Fruit fly (Drosophila melanogaster) whole organism, embryonic: ENCODE results near the gene Hnf4.

Experiments
- CG10366 ChIP-seq: fragments of 200-800 bp; sonication (Bioruptor generic); IDR thresholded peaks from 2 replicates; pipeline ENCODE4 v1.3.6; 2022; ENCODE audit warnings: missing biosample characterization, missing genetic modification characterization
- CG13287 ChIP-seq: fragments of 200-800 bp; sonication (Bioruptor generic); IDR thresholded peaks from 2 replicates; pipeline ENCODE4 v1.3.6; 2022; ENCODE audit warnings: missing biosample characterization, missing genetic modification characterization; ENCODE audit not compliant: partially characterized antibody
- CG13296 ChIP-seq: fragments of 200-800 bp; sonication (Bioruptor generic); optimal IDR thresholded peaks from 3 replicates; lab custom pipeline; 2018; ENCODE audit warnings: missing biosample characterization, mild to moderate bottlenecking, missing genetic modification characterization
- CG13894 ChIP-seq: fragments of 200-800 bp; sonication (Bioruptor generic); optimal IDR thresholded peaks from 3 replicates; lab custom pipeline; 2018; ENCODE audit warnings: missing biosample characterization, mild to moderate bottlenecking, missing genetic modification characterization, moderate library complexity
- CG14441 ChIP-seq: fragments of 200-800 bp; sonication (Bioruptor generic); IDR thresholded peaks from 2 replicates; pipeline ENCODE4 v1.3.6; 2022; ENCODE audit warnings: missing biosample characterization, missing genetic modification characterization
- CG15514 ChIP-seq: fragments of 200-800 bp; sonication (Bioruptor generic); optimal IDR thresholded peaks from 3 replicates; lab custom pipeline; 2017; ENCODE audit warnings: missing biosample characterization, missing genetic modification characterization, mild to moderate bottlenecking, moderate library complexity, missing genetic modification reagents
- CG15601 ChIP-seq: fragments of 200-800 bp; sonication (Bioruptor generic); optimal IDR thresholded peaks from 3 replicates; lab custom pipeline; 2019; ENCODE audit warnings: missing biosample characterization, mild to moderate bottlenecking, missing genetic modification characterization, moderate library complexity
- CG17385 ChIP-seq: fragments of 200-800 bp; sonication (Bioruptor generic); optimal IDR thresholded peaks from 3 replicates; lab custom pipeline; 2018; ENCODE audit warnings: missing biosample characterization, mild to moderate bottlenecking, missing genetic modification characterization
- CG18619 ChIP-seq: fragments of 200-800 bp; sonication (Bioruptor generic); optimal IDR thresholded peaks from 3 replicates; lab custom pipeline; 2017; ENCODE audit warnings: missing biosample characterization, mild to moderate bottlenecking, missing genetic modification characterization
- CG3726 ChIP-seq: fragments of 200-800 bp; sonication (Bioruptor generic); IDR thresholded peaks from 3 replicates; pipeline ENCODE4, ENCODE4 v1.3.6; 2022; ENCODE audit warnings: missing biosample characterization, missing genetic modification characterization
- CG3847 ChIP-seq: fragments of 200-800 bp; sonication (Bioruptor generic); IDR thresholded peaks from 2 replicates; pipeline ENCODE4 v1.3.6; 2022; ENCODE audit warnings: missing biosample characterization, missing genetic modification characterization
- CG4404 ChIP-seq: fragments of 200-800 bp; sonication (Bioruptor generic); IDR thresholded peaks from 2 replicates; pipeline ENCODE4 v1.3.6; 2022; ENCODE audit warnings: missing biosample characterization, missing genetic modification characterization
- CG6254 ChIP-seq: fragments of 200-800 bp; sonication (Bioruptor generic); optimal IDR thresholded peaks from 3 replicates; lab custom pipeline; 2017; ENCODE audit warnings: mild to moderate bottlenecking, missing biosample characterization, missing genetic modification reagents, missing genetic modification characterization
- CG6813 ChIP-seq: fragments of 200-800 bp; sonication (Bioruptor generic); optimal IDR thresholded peaks from 2 replicates; lab custom pipeline; 2017; ENCODE audit warnings: missing biosample characterization, missing genetic modification characterization, mild to moderate bottlenecking, moderate library complexity, missing genetic modification reagents
- CG6854 ChIP-seq: fragments of 200-800 bp; sonication (Bioruptor generic); optimal IDR thresholded peaks from 3 replicates; lab custom pipeline; 2017; ENCODE audit warnings: missing biosample characterization, mild to moderate bottlenecking, missing genetic modification characterization
- CG7372 ChIP-seq: fragments of 200-800 bp; sonication (Bioruptor generic); IDR thresholded peaks from 2 replicates; pipeline ENCODE4 v1.3.6; 2022; ENCODE audit warnings: missing biosample characterization, missing genetic modification characterization
- CG7839 ChIP-seq: fragments of 200-800 bp; sonication (Bioruptor generic); optimal IDR thresholded peaks from 3 replicates; lab custom pipeline; 2018; ENCODE audit warnings: missing biosample characterization, mild to moderate bottlenecking, missing genetic modification characterization, moderate library complexity
- CG7987 ChIP-seq: fragments of 200-800 bp; sonication (Bioruptor generic); optimal IDR thresholded peaks from 2 replicates; lab custom pipeline; 2018; ENCODE audit warnings: missing biosample characterization, mild to moderate bottlenecking, missing genetic modification characterization, moderate library complexity
- CG8290 ChIP-seq, 3 experiments: fragments of 200-800 bp; sonication (Bioruptor generic); optimal IDR thresholded peaks; 2 replicates each; lab custom pipeline; 2016 to 2019; ENCODE audit warnings: missing biosample characterization in 3 of 3, missing genetic modification characterization in 3 of 3, mild to moderate bottlenecking in 2 of 3, moderate library complexity in 1 of 3
- Hand ChIP-seq: fragments of 200-800 bp; sonication (Bioruptor generic); optimal IDR thresholded peaks from 2 replicates; lab custom pipeline; 2017; ENCODE audit warnings: mild to moderate bottlenecking, missing biosample characterization, missing genetic modification reagents, missing genetic modification characterization
- Hey ChIP-seq: fragments of 200-800 bp; sonication (Bioruptor generic); optimal IDR thresholded peaks from 3 replicates; lab custom pipeline; 2018; ENCODE audit warnings: missing biosample characterization, mild to moderate bottlenecking, missing genetic modification characterization
- Hr39 ChIP-seq: fragments of >200 bp; optimal IDR thresholded peaks from 2 replicates; lab custom pipeline; 2017
- NK7.1 ChIP-seq: fragments of 200-800 bp; sonication (Bioruptor generic); optimal IDR thresholded peaks from 3 replicates; lab custom pipeline; 2016; ENCODE audit warnings: missing biosample characterization, missing genetic modification characterization
- Side ChIP-seq: fragments of 200-800 bp; sonication (Bioruptor generic); optimal IDR thresholded peaks from 2 replicates; lab custom pipeline; 2016; ENCODE audit warnings: missing biosample characterization, missing genetic modification characterization
- Sox100B ChIP-seq: fragments of 200-800 bp; sonication (Bioruptor generic); optimal IDR thresholded peaks from 3 replicates; lab custom pipeline; 2018; ENCODE audit warnings: missing biosample characterization, mild to moderate bottlenecking, missing genetic modification characterization
- Sry-β ChIP-seq: fragments of 200-800 bp; sonication (Bioruptor generic); optimal IDR thresholded peaks from 2 replicates; lab custom pipeline; 2018; ENCODE audit warnings: missing biosample characterization, mild to moderate bottlenecking, missing genetic modification characterization, moderate library complexity
- Taf1 ChIP-seq: fragments of 200-800 bp; sonication (Bioruptor generic); IDR thresholded peaks from 2 replicates; pipeline ENCODE4 v1.3.6; 2022; ENCODE audit warnings: missing biosample characterization, missing genetic modification characterization
- Xrp1 ChIP-seq: fragments of 200-800 bp; sonication (Bioruptor generic); IDR thresholded peaks from 2 replicates; pipeline ENCODE4 v1.3.6; 2022; ENCODE audit warnings: missing biosample characterization, missing genetic modification characterization
- YL-1 ChIP-seq: fragments of 200-800 bp; sonication (Bioruptor generic); optimal IDR thresholded peaks from 3 replicates; lab custom pipeline; 2017; ENCODE audit warnings: missing biosample characterization, mild to moderate bottlenecking, missing genetic modification characterization
- ab ChIP-seq: fragments of 200-800 bp; sonication (Bioruptor generic); optimal IDR thresholded peaks from 2 replicates; lab custom pipeline; 2016; ENCODE audit warnings: missing biosample characterization, missing genetic modification characterization
- abd-A ChIP-seq: fragments of 200-800 bp; sonication (Bioruptor generic); optimal IDR thresholded peaks from 3 replicates; lab custom pipeline; 2019; ENCODE audit warnings: missing biosample characterization, mild to moderate bottlenecking, missing genetic modification characterization, moderate library complexity
- chm ChIP-seq: fragments of 200-800 bp; sonication (Bioruptor generic); IDR thresholded peaks from 2 replicates; pipeline ENCODE4 v1.3.6; 2022; ENCODE audit warnings: missing biosample characterization, missing genetic modification characterization
- disco-r ChIP-seq: fragments of 200-800 bp; sonication (Bioruptor generic); optimal IDR thresholded peaks from 2 replicates; lab custom pipeline; 2016; ENCODE audit warnings: missing biosample characterization, missing genetic modification characterization
- ems ChIP-seq: fragments of 200-800 bp; sonication (Bioruptor generic); optimal IDR thresholded peaks from 3 replicates; lab custom pipeline; 2016; ENCODE audit warnings: missing biosample characterization, missing genetic modification characterization
- ftz-f1 ChIP-seq: fragments of 200-800 bp; sonication (Bioruptor generic); optimal IDR thresholded peaks from 2 replicates; lab custom pipeline; 2016; ENCODE audit warnings: missing biosample characterization, missing genetic modification characterization
- gro ChIP-seq: fragments of 200-800 bp; sonication (Bioruptor generic); optimal IDR thresholded peaks from 2 replicates; lab custom pipeline; 2016; ENCODE audit warnings: missing biosample characterization, missing genetic modification characterization
- lab ChIP-seq: fragments of 200-800 bp; sonication (Bioruptor generic); optimal IDR thresholded peaks from 3 replicates; lab custom pipeline; 2017; ENCODE audit warnings: missing biosample characterization, missing genetic modification characterization, mild to moderate bottlenecking, moderate library complexity, missing genetic modification reagents
- lilli ChIP-seq: fragments of 200-800 bp; sonication (Bioruptor generic); optimal IDR thresholded peaks from 3 replicates; lab custom pipeline; 2016; ENCODE audit warnings: missing biosample characterization, missing genetic modification characterization
- mld ChIP-seq: fragments of 200-800 bp; sonication (Bioruptor generic); IDR thresholded peaks from 3 replicates; pipeline ENCODE4 v1.3.6; 2022; ENCODE audit warnings: missing biosample characterization, missing genetic modification characterization; ENCODE audit not compliant: partially characterized antibody
- phol ChIP-seq: fragments of 200-800 bp; sonication (Bioruptor generic); optimal IDR thresholded peaks from 3 replicates; lab custom pipeline; 2018; ENCODE audit warnings: missing biosample characterization, mild to moderate bottlenecking, missing genetic modification characterization, moderate library complexity
- pita ChIP-seq: fragments of 200-800 bp; sonication (Bioruptor generic); optimal IDR thresholded peaks from 2 replicates; lab custom pipeline; 2017; ENCODE audit warnings: missing biosample characterization, mild to moderate bottlenecking, missing genetic modification characterization
- schlank ChIP-seq: fragments of 200-800 bp; sonication (Bioruptor generic); optimal IDR thresholded peaks from 2 replicates; lab custom pipeline; 2018; ENCODE audit warnings: missing biosample characterization, mild to moderate bottlenecking, missing genetic modification characterization
- sd ChIP-seq: fragments of 200-800 bp; sonication (Bioruptor generic); optimal IDR thresholded peaks from 3 replicates; lab custom pipeline; 2018; ENCODE audit warnings: missing biosample characterization, mild to moderate bottlenecking, missing genetic modification characterization, moderate library complexity
- sna ChIP-seq: fragments of 200-800 bp; sonication (Bioruptor generic); IDR thresholded peaks from 2 replicates; pipeline ENCODE4 v1.3.6; 2022; ENCODE audit warnings: missing biosample characterization, missing genetic modification characterization; ENCODE audit not compliant: partially characterized antibody
- sr ChIP-seq: fragments of 200-800 bp; sonication (Bioruptor generic); IDR thresholded peaks from 3 replicates; pipeline ENCODE4 v1.3.6; 2022; ENCODE audit warnings: missing biosample characterization, missing genetic modification characterization
- tx ChIP-seq: fragments of 200-800 bp; sonication (Bioruptor generic); optimal IDR thresholded peaks from 2 replicates; lab custom pipeline; 2016; ENCODE audit warnings: missing biosample characterization, missing genetic modification characterization
- zf30C ChIP-seq: fragments of 200-800 bp; sonication (Bioruptor generic); optimal IDR thresholded peaks from 3 replicates; lab custom pipeline; 2018; ENCODE audit warnings: missing biosample characterization, mild to moderate bottlenecking, missing genetic modification characterization

Hnf4 gene

DNA sequence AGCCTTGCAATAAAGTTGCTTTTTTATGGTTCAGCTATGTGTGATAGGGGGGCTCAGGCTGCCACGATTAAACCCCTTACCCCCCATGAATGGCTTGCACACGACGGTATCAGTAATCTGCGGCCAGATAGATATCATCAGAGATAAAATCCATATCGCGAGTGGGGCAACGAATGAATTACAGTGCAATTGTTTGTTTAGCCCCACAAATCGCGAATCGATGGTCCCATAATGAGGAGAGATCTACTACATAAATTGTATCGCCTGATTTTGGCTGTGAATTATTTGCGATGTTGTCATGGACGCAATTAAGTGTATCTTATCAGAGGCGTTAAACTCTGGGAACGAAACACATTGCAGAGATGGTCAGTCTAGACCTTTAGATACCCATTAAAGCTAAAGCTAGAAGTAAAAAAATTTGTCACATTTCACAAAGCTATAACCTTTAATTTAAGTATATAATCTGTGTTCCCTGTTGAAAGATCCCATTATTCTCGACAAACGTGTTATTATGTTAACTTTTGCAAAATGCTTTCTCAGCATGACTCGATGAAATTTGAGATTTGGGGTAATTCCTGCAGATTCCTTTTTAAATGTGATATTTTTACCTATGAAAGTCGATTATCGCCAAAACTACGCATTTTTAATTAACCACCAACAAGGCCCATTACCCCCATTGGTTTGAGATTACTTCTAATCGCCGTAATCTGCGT, 11.3 kb downstream of the Hnf4 start (continued):
- TF ChIP-seq tx (GFP tag; lab: Kevin White, UChicago) = no peak
- peak; percentile 31 for TF ChIP-seq schlank (tag; lab: Kevin White, UChicago)
- peak; percentile 25 for TF ChIP-seq sd (tag; lab: Kevin White, UChicago)
- no peak for TF ChIP-seq CG3847 (GFP tag; lab: Robert Waterston, UW)
- TF ChIP-seq CG13287 (GFP tag; lab: Robert Waterston, UW) = no peak
- peak; percentile 44 for TF ChIP-seq lilli
- TF ChIP-seq CG4404 (GFP tag; lab: Robert Waterston, UW) = no peak
- peak; percentile 10 for TF ChIP-seq CG7987 (GFP tag; lab: Kevin White, UChicago)
- TF ChIP-seq Hey = peak; percentile 90
- TF ChIP-seq CG13296 (GFP tag; lab: Kevin White, UChicago) = peak; percentile 2
- TF ChIP-seq, all 482 proteins: peak for 46

dm6 chr2L:8694250-8694704, 15.1 kb downstream of the Hnf4 start:
- TF ChIP-seq chm (GFP tag; lab: Robert Waterston, UW) (peak; percentile 63; the same call in 1 of the 2 replicates), CG7839 (peak; percentile 7), Xrp1 (GFP tag; lab: Robert Waterston, UW) (no peak), pita (GFP tag; lab: Kevin White, UChicago) (no peak), CG6854 (GFP tag; lab: Kevin White, UChicago) (no peak), phol (tag; lab: Kevin White, UChicago) (no peak), mld (GFP tag; lab: Robert Waterston, UW) (no peak), sna (GFP tag; lab: Robert Waterston, UW) (no peak), YL-1 (GFP tag; lab: Kevin White, UChicago) (no peak), NK7.1 (GFP tag; lab: Kevin White, UChicago) (no peak), Hand (GFP tag; lab: Kevin White, UChicago) (peak; percentile 16), CG18619 (GFP tag; lab: Kevin White, UChicago) (no peak), ab (GFP tag; lab: Kevin White, UChicago) (no peak), CG13296 (GFP tag; lab: Kevin White, UChicago) (peak; percentile 58), zf30C (GFP tag; lab: Kevin White, UChicago) (no peak), CG3726 (GFP tag; lab: Robert Waterston, UW) (no peak), Taf1 (GFP tag; lab: Robert Waterston, UW) (no peak), CG6254 (GFP tag; lab: Kevin White, UChicago) (no peak), CG15601 (tag; lab: Kevin White, UChicago) (no peak), CG15514 (peak; percentile 42), abd-A (tag; lab: Kevin White, UChicago) (peak; percentile 60), CG17385 (GFP tag; lab: Kevin White, UChicago) (peak; percentile 15), CG6813 (peak; percentile 6), gro (GFP tag; lab: Kevin White, UChicago) (peak; percentile 70), CG13894 (tag; lab: Kevin White, UChicago) (peak; percentile 91), Hr39 (no peak), Side (GFP tag; lab: Kevin White, UChicago) (peak; percentile 13), CG7372 (GFP tag; lab: Robert Waterston, UW) (peak; percentile 63; the same call in 1 of the 2 replicates), sr (GFP tag; lab: Robert Waterston, UW) (no peak), ems (GFP tag; lab: Kevin White, UChicago) (no peak), Sry-β (GFP tag; lab: Kevin White, UChicago) (no peak), CG8290 (GFP tag; optimal IDR thresholded peaks at IDR 0.05; lab: Kevin White, UChicago) (no peak), CG8290 (tag; optimal IDR thresholded peaks at IDR 0.05; lab: Kevin White, UChicago) (peak in 1 of 2 experiments; percentile 37), CG14441 (0 out of 2 replicates have a peak, but pooled peaks have one; percentile 14), CG10366 (no peak), disco-r (GFP tag; lab: Kevin White, UChicago) (no peak), lab (GFP tag; lab: Kevin White, UChicago) (peak; percentile 85), Sox100B (no peak), ftz-f1 (GFP tag; lab: Kevin White, UChicago) (peak; percentile 20)
